Worm (Caenorhabditis elegans) whole organism, late embryonic: ENCODE results near the gene epg-4.

Source experiments
- F13H6.1 ChIP-seq: sonication (generic microtip); optimal IDR thresholded peaks from 2 replicates; lab custom pipeline; 2016; ENCODE audit warnings: missing genetic modification characterization, missing compliant biosample characterization
- Y22D7AL.16 ChIP-seq: sonication (generic microtip); optimal IDR thresholded peaks from 2 replicates; lab custom pipeline; 2016; ENCODE audit warnings: missing genetic modification characterization, missing compliant biosample characterization
- ama-1 ChIP-seq: fragments of 150-350 bp; optimal IDR thresholded peaks from 2 replicates; lab custom pipeline; 2014
- ceh-22 ChIP-seq: sonication (generic microtip); optimal IDR thresholded peaks from 2 replicates; lab custom pipeline; 2017; ENCODE audit warnings: missing biosample characterization, missing genetic modification characterization
- ceh-30 ChIP-seq: fragments of 150-350 bp; optimal IDR thresholded peaks from 2 replicates; lab custom pipeline; 2014; ENCODE audit warnings: missing biosample characterization, missing genetic modification characterization
- ceh-31 ChIP-seq: sonication (generic microtip); optimal IDR thresholded peaks from 2 replicates; lab custom pipeline; 2016; ENCODE audit warnings: missing genetic modification characterization, missing compliant biosample characterization
- ceh-45 ChIP-seq: fragments of 200-800 bp; sonication (Bioruptor generic); IDR thresholded peaks from 2 replicates; pipeline ENCODE4 v1.3.6; 2022; ENCODE audit warnings: missing genetic modification reagents, missing genetic modification characterization, missing compliant biosample characterization
- ceh-6 ChIP-seq: fragments of 200-800 bp; sonication (Bioruptor generic); optimal IDR thresholded peaks from 2 replicates; lab custom pipeline; 2018; ENCODE audit warnings: mild to moderate bottlenecking, missing genetic modification characterization, missing compliant biosample characterization
- ceh-9 ChIP-seq: sonication (generic microtip); optimal IDR thresholded peaks from 2 replicates; lab custom pipeline; 2016; ENCODE audit warnings: mild to moderate bottlenecking, missing genetic modification characterization, inconsistent platforms, missing compliant biosample characterization
- elt-2 ChIP-seq: sonication (generic microtip); optimal IDR thresholded peaks from 2 replicates; lab custom pipeline; 2016; ENCODE audit warnings: missing genetic modification reagents, missing genetic modification characterization, missing compliant biosample characterization
- fkh-6 ChIP-seq: sonication (generic microtip); optimal IDR thresholded peaks from 2 replicates; lab custom pipeline; 2016; ENCODE audit warnings: missing genetic modification characterization, missing compliant biosample characterization
- gmeb-2 ChIP-seq: sonication (generic microtip); optimal IDR thresholded peaks from 2 replicates; lab custom pipeline; 2016; ENCODE audit warnings: missing genetic modification characterization, inconsistent platforms, missing compliant biosample characterization
- hlh-13 ChIP-seq: fragments of 200-800 bp; sonication (Bioruptor generic); optimal IDR thresholded peaks from 2 replicates; lab custom pipeline; 2018; ENCODE audit warnings: mild to moderate bottlenecking, missing genetic modification characterization, missing compliant biosample characterization
- hlh-30 ChIP-seq: sonication (generic microtip); optimal IDR thresholded peaks from 2 replicates; lab custom pipeline; 2017; ENCODE audit warnings: antibody characterized with exemption, missing genetic modification characterization, missing compliant biosample characterization; ENCODE audit not compliant: insufficient read depth
- lim-6 ChIP-seq: sonication (generic microtip); optimal IDR thresholded peaks from 2 replicates; lab custom pipeline; 2016; ENCODE audit warnings: missing genetic modification characterization, missing compliant biosample characterization
- lin-11 ChIP-seq: fragments of 200-800 bp; sonication (Bioruptor generic); optimal IDR thresholded peaks from 2 replicates; lab custom pipeline; 2018; ENCODE audit warnings: mild to moderate bottlenecking, missing genetic modification characterization, missing compliant biosample characterization
- nfya-1 ChIP-seq: sonication (generic microtip); optimal IDR thresholded peaks from 2 replicates; lab custom pipeline; 2017; ENCODE audit warnings: missing genetic modification characterization, mild to moderate bottlenecking, missing compliant biosample characterization, antibody characterized with exemption, moderate library complexity
- npax-4 ChIP-seq: sonication (generic microtip); optimal IDR thresholded peaks from 2 replicates; lab custom pipeline; 2016; ENCODE audit warnings: missing genetic modification characterization, missing compliant biosample characterization
- odd-2 ChIP-seq: sonication (generic microtip); optimal IDR thresholded peaks from 2 replicates; lab custom pipeline; 2017; ENCODE audit warnings: antibody characterized with exemption, mild to moderate bottlenecking, missing genetic modification characterization, missing compliant biosample characterization
- pax-1 ChIP-seq: fragments of 150-350 bp; optimal IDR thresholded peaks from 2 replicates; lab custom pipeline; 2014; ENCODE audit warnings: missing biosample characterization, missing genetic modification characterization
- pqm-1 ChIP-seq: sonication (generic microtip); optimal IDR thresholded peaks from 2 replicates; lab custom pipeline; 2016; ENCODE audit warnings: missing genetic modification characterization, missing compliant biosample characterization
- ref-2 ChIP-seq: sonication (generic microtip); optimal IDR thresholded peaks from 2 replicates; lab custom pipeline; 2016; ENCODE audit warnings: missing genetic modification characterization, missing compliant biosample characterization
- rnt-1 ChIP-seq: sonication (generic microtip); optimal IDR thresholded peaks from 2 replicates; lab custom pipeline; 2016; ENCODE audit warnings: missing genetic modification characterization, missing compliant biosample characterization
- sdc-2 ChIP-seq: sonication (generic microtip); optimal IDR thresholded peaks from 2 replicates; lab custom pipeline; 2016; ENCODE audit warnings: missing genotype, missing genetic modification characterization, missing compliant biosample characterization
- sox-2 ChIP-seq: fragments of 200-800 bp; sonication (Bioruptor generic); IDR thresholded peaks from 2 replicates; pipeline ENCODE4 v1.3.6; 2022; ENCODE audit warnings: missing genetic modification reagents, missing genetic modification characterization, missing compliant biosample characterization
- tbx-2 ChIP-seq: sonication (generic microtip); optimal IDR thresholded peaks from 2 replicates; lab custom pipeline; 2016; ENCODE audit warnings: missing genetic modification characterization, missing compliant biosample characterization
- ttx-3 ChIP-seq: sonication (generic microtip); optimal IDR thresholded peaks from 2 replicates; lab custom pipeline; 2016; ENCODE audit warnings: missing genetic modification reagents, missing genetic modification characterization, missing compliant biosample characterization
- unc-3 ChIP-seq, 2 experiments: fragments of 200-800 bp in 1 of 2; sonication (Bioruptor generic) in 1 of 2; sonication (generic microtip) in 1 of 2; conservative IDR thresholded peaks in 1 of 2; optimal IDR thresholded peaks in 1 of 2; 2 replicates each; pipeline versions ENCODE4 v1.3.6 to Lab custom; 2016 to 2022; ENCODE audit warnings: missing compliant biosample characterization in 2 of 2, missing genetic modification characterization in 2 of 2, missing genetic modification reagents in 1 of 2
- unc-42 ChIP-seq: sonication (generic microtip); optimal IDR thresholded peaks from 2 replicates; lab custom pipeline; 2016; ENCODE audit warnings: missing genotype, missing genetic modification characterization, missing compliant biosample characterization
- unc-55 ChIP-seq: sonication (generic microtip); optimal IDR thresholded peaks from 2 replicates; lab custom pipeline; 2017; ENCODE audit warnings: missing biosample characterization, missing genetic modification reagents, missing genetic modification characterization

Gene epg-4

ce11 chrIII:7138178-7138577, 43.8 kb upstream of the epg-4 start, which contains the start of gene B0280.11:
Gene B0280.11, minus strand, starts transcription at chrIII:7138278.
- TF ChIP-seq ceh-30 (tag; lab: Kevin White, UChicago) (no peak), sdc-2 (tag; lab: Kevin White, UChicago) (no peak), pqm-1 (tag; lab: Kevin White, UChicago) (no peak), tbx-2 (tag; lab: Kevin White, UChicago) (no peak), fkh-6 (tag; lab: Kevin White, UChicago) (no peak), unc-42 (tag; lab: Kevin White, UChicago) (no peak), ceh-6 (GFP tag; lab: Kevin White, UChicago) (no peak), ceh-45 (GFP tag; lab: Robert Waterston, UW) (no peak), lin-11 (no peak), hlh-13 (GFP tag; lab: Kevin White, UChicago) (no peak), lim-6 (tag; lab: Kevin White, UChicago) (no peak)

ce11 chrIII:7140228-7140710, 41.7 kb upstream of the epg-4 start:
- TF ChIP-seq F13H6.1 (tag; lab: Kevin White, UChicago) (no peak), unc-55 (GFP tag; lab: Kevin White, UChicago) (no peak), ref-2 (tag; lab: Kevin White, UChicago) (peak; percentile 13), ceh-9 (tag; lab: Kevin White, UChicago) (no peak), npax-4 (no peak), ama-1 (lab: Kevin White, UChicago) (peak; percentile 58), hlh-30 (tag; lab: Kevin White, UChicago) (peak; percentile 59)

- TF ChIP-seq unc-3 (GFP tag; conservative IDR thresholded peaks at IDR 0.05; lab: Robert Waterston, UW) (no peak), unc-3 (tag; optimal IDR thresholded peaks at IDR 0.05; lab: Kevin White, UChicago) (no peak), ama-1 (lab: Kevin White, UChicago) (peak; percentile 87), Y22D7AL.16 (tag; lab: Kevin White, UChicago) (no peak), elt-2 (tag; lab: Kevin White, UChicago) (peak; percentile 11)
Observed at ce11 chrIII:7141285-7141715, 40.7 kb upstream of the epg-4 start.

- TF ChIP-seq ama-1 (lab: Kevin White, UChicago) (peak; percentile 39), ceh-22 (tag; lab: Kevin White, UChicago) (no peak), pax-1 (tag; lab: Kevin White, UChicago) (no peak), hlh-30 (tag; lab: Kevin White, UChicago) (peak; percentile 25)
Observed at ce11 chrIII:7142172-7142601, 39.8 kb upstream of the epg-4 start.

- TF ChIP-seq unc-42 (tag; lab: Kevin White, UChicago): peak; percentile 59
- no peak for TF ChIP-seq rnt-1
Observed at ce11 chrIII:7144749-7145148, 37.2 kb upstream of the epg-4 start, which contains the start of gene glr-2. Gene glr-2, minus strand, starts transcription at chrIII:7144959.

ce11 chrIII:7146341-7146740, 35.6 kb upstream of the epg-4 start:
- no peak for TF ChIP-seq ref-2 (tag; lab: Kevin White, UChicago)
- TF ChIP-seq odd-2 (tag; lab: Kevin White, UChicago): no peak
- TF ChIP-seq ceh-31: no peak
- TF ChIP-seq sox-2: no peak
- no peak for TF ChIP-seq gmeb-2 (tag; lab: Kevin White, UChicago)
- no peak for TF ChIP-seq nfya-1
- TF ChIP-seq ttx-3: no peak
